Fruit fly (Drosophila melanogaster) whole organism, adult: Measurements from ENCODE around the gene Nep7.

Experiments used
- CG11617 ChIP-seq: fragments of 200-800 bp; sonication (Bioruptor generic); optimal IDR thresholded peaks from 2 replicates; lab custom pipeline; 2017; ENCODE audit warnings: mild to moderate bottlenecking, missing biosample characterization, missing genetic modification reagents, missing genetic modification characterization
- CG12768 ChIP-seq: fragments of 200-800 bp; sonication (Bioruptor generic); optimal IDR thresholded peaks from 2 replicates; lab custom pipeline; 2017; ENCODE audit warnings: missing biosample characterization, missing genetic modification characterization, mild to moderate bottlenecking, moderate library complexity, missing genetic modification reagents
- CG14711 ChIP-seq: fragments of 200-800 bp; sonication (Bioruptor generic); optimal IDR thresholded peaks from 2 replicates; lab custom pipeline; 2018; ENCODE audit warnings: missing biosample characterization, mild to moderate bottlenecking, missing genetic modification characterization, moderate library complexity
- CG33017 ChIP-seq: fragments of 200-800 bp; sonication (Bioruptor generic); optimal IDR thresholded peaks from 2 replicates; lab custom pipeline; 2018; ENCODE audit warnings: missing biosample characterization, mild to moderate bottlenecking, missing genetic modification characterization, moderate library complexity
- Clk ChIP-seq: fragments of 200-800 bp; sonication (Bioruptor generic); optimal IDR thresholded peaks from 2 replicates; lab custom pipeline; 2017; ENCODE audit warnings: missing biosample characterization, missing genetic modification characterization
- Hr96 ChIP-seq: fragments of 200-800 bp; sonication (Bioruptor generic); optimal IDR thresholded peaks from 2 replicates; lab custom pipeline; 2016; ENCODE audit warnings: missing biosample characterization, missing genetic modification characterization
- Mnt ChIP-seq: fragments of 200-800 bp; sonication (Bioruptor generic); optimal IDR thresholded peaks from 2 replicates; lab custom pipeline; 2016; ENCODE audit warnings: missing biosample characterization, mild to moderate bottlenecking, missing genetic modification characterization
- bab1 ChIP-seq: fragments of 200-800 bp; sonication (Bioruptor generic); optimal IDR thresholded peaks from 3 replicates; lab custom pipeline; 2019; ENCODE audit warnings: missing biosample characterization, mild to moderate bottlenecking, missing genetic modification characterization, moderate library complexity
- cic ChIP-seq: fragments of 200-800 bp; sonication (Bioruptor generic); optimal IDR thresholded peaks from 2 replicates; lab custom pipeline; 2017; ENCODE audit warnings: missing biosample characterization, mild to moderate bottlenecking, missing genetic modification characterization, moderate library complexity
- cnc ChIP-seq, 2 experiments: fragments of >200 bp; optimal IDR thresholded peaks; 2 replicates each; lab custom pipeline; 2017
- pad ChIP-seq: fragments of 200-800 bp; sonication (Bioruptor generic); optimal IDR thresholded peaks from 3 replicates; lab custom pipeline; 2017; ENCODE audit warnings: missing biosample characterization, missing genetic modification characterization, mild to moderate bottlenecking, moderate library complexity, missing genetic modification reagents
- tj ChIP-seq: fragments of 200-800 bp; sonication (Bioruptor generic); optimal IDR thresholded peaks from 3 replicates; lab custom pipeline; 2017; ENCODE audit warnings: missing biosample characterization, mild to moderate bottlenecking, missing genetic modification characterization, moderate library complexity

DNA sequence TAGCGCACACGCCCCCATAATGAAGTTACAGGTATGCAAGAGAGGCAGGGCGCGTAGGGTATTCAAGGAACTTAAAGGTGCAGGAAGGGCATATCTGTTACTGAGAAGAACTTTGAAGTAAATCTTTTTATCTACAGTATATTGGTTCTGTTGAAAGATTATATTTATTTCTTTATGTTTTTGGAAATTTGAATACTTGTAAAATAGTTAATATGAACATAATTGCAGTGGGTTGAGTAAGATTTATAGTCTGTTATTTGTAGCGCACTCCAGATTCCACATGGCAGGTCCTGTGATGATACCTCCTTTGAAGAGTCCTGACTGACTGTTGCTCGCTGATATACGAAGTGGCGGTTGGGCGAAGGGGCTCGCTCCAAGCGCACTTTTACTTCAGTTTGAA is 49.3 kb downstream of the Nep7 start:
- TF ChIP-seq tj = no peak
- TF ChIP-seq CG12768 = no peak
- TF ChIP-seq CG33017 = no peak
- TF ChIP-seq Clk = no peak
- TF ChIP-seq cic (GFP tag; lab: Kevin White, UChicago) = no peak
- no peak for TF ChIP-seq pad (GFP tag; lab: Kevin White, UChicago)
- TF ChIP-seq cnc (optimal IDR thresholded peaks at IDR 0.05; lab: Kevin White, UChicago) = no peak
- no peak for TF ChIP-seq CG11617 (GFP tag; lab: Kevin White, UChicago)
- TF ChIP-seq Hr96 = no peak
- no peak for TF ChIP-seq bab1 (GFP tag; lab: Kevin White, UChicago)
- TF ChIP-seq Mnt = no peak
- TF ChIP-seq CG14711 (tag; lab: Kevin White, UChicago) = no peak
